Worm (Caenorhabditis elegans) whole organism, L4 larva: Measurements from ENCODE around the gene cwn-1.

Experiments used
- jun-1 ChIP-seq: fragments of 150-350 bp; optimal IDR thresholded peaks from 2 replicates; lab custom pipeline; 2014; ENCODE audit warnings: missing biosample characterization, missing genetic modification reagents, missing genetic modification characterization
- lir-3 ChIP-seq: sonication (generic microtip); optimal IDR thresholded peaks from 2 replicates; lab custom pipeline; 2016; ENCODE audit warnings: mild to moderate bottlenecking, missing genetic modification characterization, missing compliant biosample characterization
- nhr-237 ChIP-seq: sonication (generic microtip); optimal IDR thresholded peaks from 2 replicates; lab custom pipeline; 2017; ENCODE audit warnings: missing biosample characterization, missing genetic modification characterization
- nhr-77 ChIP-seq: fragments of 150-350 bp; optimal IDR thresholded peaks from 2 replicates; lab custom pipeline; 2014; ENCODE audit warnings: missing biosample characterization, missing genetic modification characterization
- unc-39 ChIP-seq: sonication (generic microtip); optimal IDR thresholded peaks from 2 replicates; lab custom pipeline; 2017; ENCODE audit warnings: missing biosample characterization, missing genetic modification characterization

DNA sequence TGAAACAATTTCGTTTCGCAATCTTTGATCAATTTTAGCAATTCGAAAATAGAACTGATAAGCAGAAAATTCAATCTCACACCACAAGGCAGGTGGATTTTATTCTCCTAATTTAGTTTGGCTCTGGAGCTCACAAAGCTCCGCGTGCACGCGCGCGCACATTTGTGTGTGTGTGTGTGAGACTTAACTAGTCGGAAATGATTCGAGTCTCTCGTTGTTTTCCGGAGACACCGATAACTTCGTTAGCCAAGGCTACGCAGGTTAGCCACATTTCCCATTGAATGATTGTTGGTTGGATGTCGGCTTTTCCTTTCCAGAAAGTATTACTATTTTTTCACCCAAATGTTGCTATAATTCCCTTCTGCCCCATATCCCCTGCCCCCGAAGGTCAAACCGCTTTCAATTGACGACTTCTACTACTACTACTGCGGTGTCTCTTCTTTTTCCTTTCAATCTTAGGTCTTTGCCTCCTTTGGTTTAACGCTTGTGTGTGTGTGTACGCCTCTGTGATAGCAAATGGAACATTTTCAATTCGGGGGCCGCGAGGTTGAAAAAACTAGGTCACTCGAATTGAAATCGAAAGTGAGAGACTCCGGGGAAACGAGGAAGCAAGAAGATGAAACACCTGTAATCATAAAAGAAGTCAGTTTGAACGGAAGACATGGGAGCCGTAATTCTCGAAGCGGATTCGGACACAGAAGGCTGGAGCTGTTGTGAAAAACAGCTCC is 24.8 kb upstream of the cwn-1 start:
- TF ChIP-seq nhr-237 (tag; lab: Kevin White, UChicago) (no peak), unc-39 (tag; lab: Kevin White, UChicago) (no peak), nhr-77 (tag; lab: Kevin White, UChicago) (no peak), lir-3 (tag; lab: Kevin White, UChicago) (no peak), jun-1 (no peak)
